Worm (Caenorhabditis elegans) whole organism, L4/young adult: Measurements from ENCODE around the gene bath-9.

Experiments
- W03F9.2 ChIP-seq: fragments of 150-350 bp; optimal IDR thresholded peaks from 2 replicates; lab custom pipeline; 2014; ENCODE audit warnings: missing biosample characterization, missing genetic modification characterization
- dao-5 ChIP-seq: sonication (generic microtip); optimal IDR thresholded peaks from 2 replicates; lab custom pipeline; 2016; ENCODE audit warnings: missing genotype, missing genetic modification characterization, moderate library complexity, missing compliant biosample characterization
- him-1 ChIP-seq: sonication (generic microtip); optimal IDR thresholded peaks from 2 replicates; lab custom pipeline; 2016; ENCODE audit warnings: missing genotype, missing genetic modification reagents, missing genetic modification characterization, missing compliant biosample characterization

- TF ChIP-seq him-1 (tag; lab: Kevin White, UChicago) = no peak
- no peak for TF ChIP-seq dao-5 (tag; lab: Kevin White, UChicago)
- no peak for TF ChIP-seq W03F9.2
These were observed 30.5 kb upstream of the bath-9 start, which contains the start of gene bath-30 for ce11 chrII:3346328-3346780.
